Worm (Caenorhabditis elegans) whole organism, L4 larva: Measurements from ENCODE around the gene B0454.5.
A peak's percentile ranks its signal among the peaks of the same experiment; 100 is the strongest.

ENCODE experiments used
- Y105C5A.15 ChIP-seq: fragments of 200-800 bp; sonication (Bioruptor generic); IDR thresholded peaks from 2 replicates; pipeline ENCODE4 v1.3.6; 2022; ENCODE audit warnings: missing genetic modification characterization, missing compliant biosample characterization
- Y48G9A.11 ChIP-seq: fragments of 200-800 bp; sonication (Bioruptor generic); IDR thresholded peaks from 2 replicates; pipeline ENCODE4 v1.3.6; 2022; ENCODE audit warnings: missing genetic modification reagents, missing genetic modification characterization, missing compliant biosample characterization
- aha-1 ChIP-seq: fragments of 150-350 bp; peaks from one replicate; lab custom pipeline; 2014; ENCODE audit warnings: missing biosample characterization, missing genetic modification characterization
- aly-2 ChIP-seq: sonication (generic microtip); optimal IDR thresholded peaks from 2 replicates; lab custom pipeline; 2018; ENCODE audit warnings: missing biosample characterization, missing genetic modification characterization
- ama-1 ChIP-seq: fragments of 150-350 bp; optimal IDR thresholded peaks from 2 replicates; lab custom pipeline; 2014; ENCODE audit warnings: inconsistent platforms, mixed read lengths
- attf-4 ChIP-seq: sonication (generic microtip); optimal IDR thresholded peaks from 3 replicates; lab custom pipeline; 2017; ENCODE audit warnings: missing biosample characterization, missing genetic modification characterization
- cey-2 ChIP-seq: sonication (generic microtip); optimal IDR thresholded peaks from 3 replicates; lab custom pipeline; 2017; ENCODE audit warnings: missing genetic modification characterization, mild to moderate bottlenecking, missing compliant biosample characterization, antibody characterized with exemption, borderline replicate concordance; ENCODE audit not compliant: insufficient read depth
- ctbp-1 ChIP-seq: fragments of 200-800 bp; sonication (Bioruptor generic); IDR thresholded peaks from 2 replicates; pipeline ENCODE4 v1.3.6; 2022; ENCODE audit warnings: missing genetic modification reagents, missing genetic modification characterization, missing compliant biosample characterization
- daf-16 ChIP-seq, 3 experiments: sonication (generic microtip); optimal IDR thresholded peaks; 2 replicates each; lab custom pipeline; 2016 to 2017; ENCODE audit warnings: missing genetic modification characterization in 3 of 3, missing genetic modification reagents in 3 of 3, mild to moderate bottlenecking in 2 of 3, missing compliant biosample characterization in 2 of 3, missing biosample characterization in 1 of 3, moderate library complexity in 1 of 3
- daf-8 ChIP-seq: fragments of 200-800 bp; sonication (Bioruptor generic); IDR thresholded peaks from 2 replicates; pipeline ENCODE4 v1.3.6; 2022; ENCODE audit warnings: missing genetic modification characterization, missing compliant biosample characterization
- dmd-9 ChIP-seq: fragments of 200-800 bp; sonication (Bioruptor generic); IDR thresholded peaks from 2 replicates; pipeline ENCODE4 v1.3.6; 2022; ENCODE audit warnings: missing genetic modification reagents, missing genetic modification characterization, missing compliant biosample characterization
- hif-1 ChIP-seq, 2 experiments: sonication (generic microtip); optimal IDR thresholded peaks; 2 replicates each; lab custom pipeline; 2016 to 2017; ENCODE audit warnings: missing compliant biosample characterization in 2 of 2, missing genetic modification characterization in 2 of 2, missing genetic modification reagents in 2 of 2, missing genotype in 2 of 2, mild to moderate bottlenecking in 1 of 2
- hlh-11 ChIP-seq: fragments of 200-800 bp; sonication (Bioruptor generic); optimal IDR thresholded peaks from 2 replicates; lab custom pipeline; 2018; ENCODE audit warnings: mild to moderate bottlenecking, missing genetic modification characterization, missing compliant biosample characterization
- hlh-30 ChIP-seq: sonication (generic microtip); optimal IDR thresholded peaks from 2 replicates; lab custom pipeline; 2017; ENCODE audit warnings: antibody characterized with exemption, mild to moderate bottlenecking, missing genetic modification characterization, missing compliant biosample characterization; ENCODE audit not compliant: insufficient read depth
- hmg-1.1 ChIP-seq: fragments of 200-800 bp; sonication (Bioruptor generic); IDR thresholded peaks from 2 replicates; pipeline ENCODE4 v1.3.6; 2022; ENCODE audit warnings: missing genetic modification reagents, missing genetic modification characterization, missing compliant biosample characterization
- lin-13 ChIP-seq: fragments of 150-350 bp; optimal IDR thresholded peaks from 2 replicates; lab custom pipeline; 2014; ENCODE audit warnings: missing biosample characterization, missing genetic modification reagents, missing genetic modification characterization
- lsy-2 ChIP-seq, 2 experiments: fragments of 150-350 bp in 1 of 2; sonication (generic microtip) in 1 of 2; optimal IDR thresholded peaks; 2 replicates each; lab custom pipeline; 2014 to 2017; ENCODE audit warnings: missing biosample characterization in 2 of 2, missing genetic modification characterization in 2 of 2
- madf-5 ChIP-seq, 2 experiments: fragments of 200-800 bp; sonication (Bioruptor generic); IDR thresholded peaks; 2 replicates each; pipeline ENCODE4 v1.3.6; 2022; ENCODE audit warnings: missing compliant biosample characterization in 2 of 2, missing genetic modification characterization in 2 of 2
- mes-2 ChIP-seq: sonication (generic microtip); optimal IDR thresholded peaks from 2 replicates; lab custom pipeline; 2016; ENCODE audit warnings: missing genotype, mild to moderate bottlenecking, missing genetic modification characterization, missing compliant biosample characterization; ENCODE audit not compliant: poor library complexity, severe bottlenecking
- mxl-3 ChIP-seq: fragments of 200-800 bp; sonication (Bioruptor generic); optimal IDR thresholded peaks from 2 replicates; lab custom pipeline; 2018; ENCODE audit warnings: mild to moderate bottlenecking, missing genetic modification characterization, missing compliant biosample characterization
- nhr-28 ChIP-seq: fragments of 150-350 bp; optimal IDR thresholded peaks from 2 replicates; lab custom pipeline; 2014; ENCODE audit warnings: missing biosample characterization, missing genetic modification characterization
- pha-4 ChIP-seq, 2 experiments: fragments of 150-350 bp in 1 of 2; fragments of 200-800 bp in 1 of 2; sonication (Bioruptor generic) in 1 of 2; IDR thresholded peaks in 1 of 2; optimal IDR thresholded peaks in 1 of 2; 2 replicates each; pipeline versions ENCODE4 v1.3.6 to Lab custom; 2014 to 2022; ENCODE audit warnings: missing genetic modification characterization in 2 of 2, missing genetic modification reagents in 2 of 2, missing biosample characterization in 1 of 2, missing compliant biosample characterization in 1 of 2
- rbr-2 ChIP-seq: sonication (generic microtip); optimal IDR thresholded peaks from 2 replicates; lab custom pipeline; 2016; ENCODE audit warnings: missing genotype, missing genetic modification characterization, missing compliant biosample characterization
- set-16 ChIP-seq: fragments of 200-800 bp; sonication (Bioruptor generic); IDR thresholded peaks from 2 replicates; pipeline ENCODE4 v1.3.6; 2022; ENCODE audit warnings: missing genetic modification reagents, missing genetic modification characterization, missing compliant biosample characterization
- spr-1 ChIP-seq: sonication (generic microtip); optimal IDR thresholded peaks from 2 replicates; lab custom pipeline; 2016; ENCODE audit warnings: mild to moderate bottlenecking, missing genetic modification characterization, missing compliant biosample characterization
- unc-62 ChIP-seq, 3 experiments: fragments of 150-350 bp in 1 of 3; sonication (generic microtip); optimal IDR thresholded peaks in 2 of 3; peaks in 1 of 3; 1 replicate in 1 of 3; 2 replicates in 2 of 3; lab custom pipeline; 2014 to 2017; ENCODE audit warnings: missing biosample characterization in 3 of 3, missing genetic modification characterization in 3 of 3, missing genetic modification reagents in 3 of 3, missing genotype in 1 of 3
- zfp-2 ChIP-seq: sonication (generic microtip); optimal IDR thresholded peaks from 2 replicates; lab custom pipeline; 2016; ENCODE audit warnings: mild to moderate bottlenecking, missing genetic modification characterization, missing compliant biosample characterization
- zfp-3 ChIP-seq: fragments of 200-800 bp; sonication (Bioruptor generic); conservative IDR thresholded peaks from 2 replicates; pipeline ENCODE4 v1.3.6; 2022; ENCODE audit warnings: missing genetic modification reagents, missing genetic modification characterization, missing compliant biosample characterization
- zip-11 ChIP-seq: fragments of 200-800 bp; sonication (Bioruptor generic); IDR thresholded peaks from 2 replicates; pipeline ENCODE4 v1.3.6; 2022; ENCODE audit warnings: missing genetic modification characterization, missing compliant biosample characterization
- zip-2 ChIP-seq: fragments of 150-350 bp; optimal IDR thresholded peaks from 2 replicates; lab custom pipeline; 2014; ENCODE audit warnings: missing biosample characterization, missing genetic modification characterization
- ztf-11 ChIP-seq: fragments of 150-350 bp; optimal IDR thresholded peaks from 2 replicates; lab custom pipeline; 2014; ENCODE audit warnings: missing biosample characterization, missing genetic modification characterization

Gene B0454.5

ce11 chrII:3048989-3049388, 10.3 kb downstream of the B0454.5 start:
- no peak for TF ChIP-seq ztf-11 (tag; lab: Kevin White, UChicago)
- TF ChIP-seq, all 104 proteins: peak for 0

- TF ChIP-seq Y48G9A.11 (GFP tag; lab: Robert Waterston, UW), result 0 out of 2 replicates have a peak, but pooled peaks have one; percentile 7
- TF ChIP-seq zip-11, result no peak
Measured at ce11 chrII:3050703-3051102, 12.0 kb downstream of the B0454.5 start, which contains the start of gene sri-31. Gene sri-31, plus strand, starts transcription at chrII:3051003.

ce11 chrII:3051332-3051731, 12.7 kb downstream of the B0454.5 start:
- TF ChIP-seq lin-13, result no peak
- no peak for TF ChIP-seq zfp-3
- TF ChIP-seq mes-2 (tag; lab: Kevin White, UChicago), result no peak
- TF ChIP-seq zip-2 (tag; lab: Kevin White, UChicago), result no peak
- peak in 1 of 2 experiments; percentile 94 for TF ChIP-seq unc-62 (GFP tag; optimal IDR thresholded peaks at IDR 0.05 in 1 of 2; lab: Kevin White, UChicago)
- no peak for TF ChIP-seq unc-62 (tag; optimal IDR thresholded peaks at IDR 0.05; lab: Kevin White, UChicago)

- peak; percentile 76 for TF ChIP-seq set-16 (GFP tag; lab: Robert Waterston, UW)
- no peak for TF ChIP-seq ctbp-1 (GFP tag; lab: Robert Waterston, UW)
Measured at ce11 chrII:3052843-3053242, 14.2 kb downstream of the B0454.5 start.

- no peak for TF ChIP-seq madf-5 (GFP tag; IDR thresholded peaks at IDR 0.05; lab: Robert Waterston, UW)
- peak; percentile 95 for TF ChIP-seq aha-1 (tag; lab: Kevin White, UChicago)
- TF ChIP-seq cey-2 (tag; lab: Kevin White, UChicago), result no peak
- no peak for TF ChIP-seq dmd-9
Measured at ce11 chrII:3053689-3054088, 15.0 kb downstream of the B0454.5 start.

- TF ChIP-seq lsy-2 (tag; optimal IDR thresholded peaks at IDR 0.05; lab: Kevin White, UChicago) (no peak), zfp-2 (tag; lab: Kevin White, UChicago) (no peak)
Measured at ce11 chrII:3054221-3054620, 15.6 kb downstream of the B0454.5 start, which contains the start of gene lido-13. Gene lido-13, minus strand, starts transcription at chrII:3054321.

- no peak for TF ChIP-seq attf-4
- no peak for TF ChIP-seq daf-8 (GFP tag; lab: Robert Waterston, UW)
- TF ChIP-seq mxl-3, result peak; percentile 17
- no peak for TF ChIP-seq aly-2
- peak; percentile 21 for TF ChIP-seq rbr-2 (tag; lab: Kevin White, UChicago)
- no peak for TF ChIP-seq ama-1 (lab: Kevin White, UChicago)
- peak; percentile 40 for TF ChIP-seq nhr-28
- no peak for TF ChIP-seq Y105C5A.15 (GFP tag; lab: Robert Waterston, UW)
- no peak for TF ChIP-seq hlh-30
- peak in 1 of 2 experiments; percentile 17 for TF ChIP-seq hif-1 (tag; optimal IDR thresholded peaks at IDR 0.05; lab: Kevin White, UChicago)
- peak; percentile 30 for TF ChIP-seq mes-2 (tag; lab: Kevin White, UChicago)
- TF ChIP-seq set-16 (GFP tag; lab: Robert Waterston, UW), result peak; percentile 85
- 0 out of 2 replicates have a peak, but pooled peaks have one; percentile 5 for TF ChIP-seq pha-4 (GFP tag; IDR thresholded peaks at IDR 0.05; lab: Robert Waterston, UW)
- TF ChIP-seq pha-4 (tag; optimal IDR thresholded peaks at IDR 0.05; lab: Kevin White, UChicago), result no peak
- no peak for TF ChIP-seq spr-1
- peak; percentile 33 for TF ChIP-seq hlh-11 (tag; lab: Kevin White, UChicago)
- no peak for TF ChIP-seq daf-16 (GFP tag; optimal IDR thresholded peaks at IDR 0.05; lab: Kevin White, UChicago)
- TF ChIP-seq daf-16 (tag; optimal IDR thresholded peaks at IDR 0.05; lab: Kevin White, UChicago), result peak; percentile 29
- peak; percentile 68; the same call in 1 of the 2 replicates for TF ChIP-seq hmg-1.1
- no peak for TF ChIP-seq ztf-11 (tag; lab: Kevin White, UChicago)
Measured at ce11 chrII:3054622-3055021, 16.0 kb downstream of the B0454.5 start.
